Fruit fly (Drosophila melanogaster): ENCODE results near the gene CG32532.

dm6 chrX:19521753-19522383 is 25.4 kb downstream of the CG32532 start, which contains the start of the genes Idh3a and CoRest:
- no peak for TF ChIP-seq CG8159 (tag; optimal IDR thresholded peaks at IDR 0.05)
- TF ChIP-seq CG8301 (tag; optimal IDR thresholded peaks at IDR 0.05) = no peak
- no peak for TF ChIP-seq CG12605 (GFP tag; IDR thresholded peaks at IDR 0.05)
- TF ChIP-seq Ets98B (GFP tag; IDR thresholded peaks at IDR 0.05) = no peak
- no peak for TF ChIP-seq EcR (GFP tag; optimal IDR thresholded peaks at IDR 0.05)
- no peak for TF ChIP-seq CG13204 (GFP tag; optimal IDR thresholded peaks at IDR 0.05)
- TF ChIP-seq CG34367 (tag; optimal IDR thresholded peaks at IDR 0.05) = no peak

All from whole organism, pupa.